Fruit fly (Drosophila melanogaster): ENCODE results near the gene CG14384.

DNA sequence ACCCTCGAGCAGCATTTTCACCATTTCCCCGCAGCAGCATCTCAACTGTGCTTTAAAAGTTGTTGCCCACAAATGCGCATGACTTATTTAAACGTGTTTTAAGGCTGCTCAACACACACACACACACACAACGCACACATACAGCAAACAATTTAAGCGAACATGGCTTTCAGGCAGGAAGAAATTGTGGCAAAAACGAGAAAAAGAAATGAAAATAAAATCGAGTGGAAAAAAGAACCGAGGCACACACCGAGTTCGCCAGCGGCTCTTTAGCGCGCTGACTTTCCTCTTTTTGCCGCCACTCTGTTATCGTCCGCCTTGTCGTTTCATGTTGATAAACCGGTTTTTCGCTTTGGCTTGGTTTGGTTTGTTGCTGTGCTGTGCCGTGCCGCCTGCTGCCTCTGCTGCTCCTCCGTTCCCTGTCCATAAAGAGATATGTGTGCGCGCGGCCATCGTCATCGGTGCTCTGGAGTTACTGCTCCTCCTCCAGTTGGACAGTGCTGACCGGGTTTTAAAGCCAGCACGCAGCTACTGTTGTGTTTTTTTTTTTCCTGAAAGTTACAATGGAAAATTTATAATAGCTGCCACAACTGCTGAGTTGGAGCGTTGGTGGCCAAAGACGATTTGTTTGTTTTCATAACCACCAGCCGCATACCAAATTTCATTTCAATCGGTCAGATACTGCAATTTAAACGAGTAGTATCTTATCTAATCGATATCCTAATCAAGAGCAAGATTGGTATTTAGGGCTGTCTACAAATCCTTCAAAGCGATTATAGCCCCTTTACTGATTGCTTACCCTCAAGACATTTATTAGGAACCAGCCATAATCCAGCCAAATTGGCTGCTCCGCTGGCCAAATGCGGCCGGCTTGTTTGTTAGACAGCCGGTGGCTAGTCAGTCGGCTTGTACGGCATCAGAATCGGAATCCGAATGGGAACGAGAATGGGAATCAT lies 48.6 kb upstream of the CG14384 start:
- TF ChIP-seq ttk (optimal IDR thresholded peaks at IDR 0.05), result no peak
- TF ChIP-seq Sin3A (optimal IDR thresholded peaks at IDR 0.05), result no peak

Measured in Kc167 (cell line).